Fruit fly (Drosophila melanogaster) whole organism, embryonic: ENCODE results near the gene dbo.

Experiments
- Antp ChIP-seq: fragments of 200-800 bp; sonication (Bioruptor generic); optimal IDR thresholded peaks from 3 replicates; lab custom pipeline; 2016; ENCODE audit warnings: missing biosample characterization, missing genetic modification characterization
- Blimp-1 ChIP-seq: fragments of 200-800 bp; sonication (Bioruptor generic); optimal IDR thresholded peaks from 3 replicates; lab custom pipeline; 2018; ENCODE audit warnings: missing biosample characterization, missing genetic modification characterization, mild to moderate bottlenecking, moderate library complexity, missing genetic modification reagents
- CG11085 ChIP-seq: fragments of 200-800 bp; sonication (Bioruptor generic); IDR thresholded peaks from 2 replicates; pipeline ENCODE4 v1.3.6; 2022; ENCODE audit warnings: missing biosample characterization, missing genetic modification characterization
- CG11398 ChIP-seq: fragments of 200-800 bp; sonication (Bioruptor generic); optimal IDR thresholded peaks from 2 replicates; lab custom pipeline; 2016; ENCODE audit warnings: missing biosample characterization, missing genetic modification characterization
- CG12104 ChIP-seq: fragments of 200-800 bp; sonication (Bioruptor generic); optimal IDR thresholded peaks from 3 replicates; lab custom pipeline; 2016; ENCODE audit warnings: missing biosample characterization, missing genetic modification characterization
- CG12942 ChIP-seq: fragments of 200-800 bp; sonication (Bioruptor generic); optimal IDR thresholded peaks from 3 replicates; lab custom pipeline; 2016; ENCODE audit warnings: missing biosample characterization, missing genetic modification characterization
- CG13424 ChIP-seq: fragments of 200-800 bp; sonication (Bioruptor generic); optimal IDR thresholded peaks from 2 replicates; lab custom pipeline; 2019; ENCODE audit warnings: missing biosample characterization, mild to moderate bottlenecking, missing genetic modification characterization, moderate library complexity
- CG13624 ChIP-seq: fragments of 200-800 bp; sonication (Bioruptor generic); optimal IDR thresholded peaks from 2 replicates; lab custom pipeline; 2016; ENCODE audit warnings: missing biosample characterization, missing genetic modification characterization
- CG14710 ChIP-seq: fragments of 200-800 bp; sonication (Bioruptor generic); optimal IDR thresholded peaks from 3 replicates; lab custom pipeline; 2019; ENCODE audit warnings: missing biosample characterization, mild to moderate bottlenecking, missing genetic modification characterization, moderate library complexity
- CG14965 ChIP-seq: fragments of 200-800 bp; sonication (Bioruptor generic); optimal IDR thresholded peaks from 2 replicates; lab custom pipeline; 2016; ENCODE audit warnings: missing biosample characterization, missing genetic modification characterization, borderline replicate concordance
- CG16815 ChIP-seq: fragments of 200-800 bp; sonication (Bioruptor generic); optimal IDR thresholded peaks from 3 replicates; lab custom pipeline; 2017; ENCODE audit warnings: missing biosample characterization, mild to moderate bottlenecking, missing genetic modification characterization
- CG16863 ChIP-seq: fragments of 200-800 bp; sonication (Bioruptor generic); optimal IDR thresholded peaks from 3 replicates; lab custom pipeline; 2016; ENCODE audit warnings: missing biosample characterization, missing genetic modification characterization
- CG2116 ChIP-seq: fragments of 200-800 bp; sonication (Bioruptor generic); optimal IDR thresholded peaks from 3 replicates; lab custom pipeline; 2018; ENCODE audit warnings: missing biosample characterization, mild to moderate bottlenecking, missing genetic modification characterization
- CG32772 ChIP-seq: fragments of 200-800 bp; sonication (Bioruptor generic); IDR thresholded peaks from 2 replicates; pipeline ENCODE4 v1.3.6; 2022; ENCODE audit warnings: missing biosample characterization, missing genetic modification characterization
- CG33557 ChIP-seq: fragments of 200-800 bp; sonication (Bioruptor generic); optimal IDR thresholded peaks from 2 replicates; lab custom pipeline; 2019; ENCODE audit warnings: missing biosample characterization, mild to moderate bottlenecking, missing genetic modification characterization, moderate library complexity
- CG6254 ChIP-seq: fragments of 200-800 bp; sonication (Bioruptor generic); optimal IDR thresholded peaks from 3 replicates; lab custom pipeline; 2017; ENCODE audit warnings: mild to moderate bottlenecking, missing biosample characterization, missing genetic modification reagents, missing genetic modification characterization
- CG6813 ChIP-seq: fragments of 200-800 bp; sonication (Bioruptor generic); optimal IDR thresholded peaks from 2 replicates; lab custom pipeline; 2017; ENCODE audit warnings: missing biosample characterization, missing genetic modification characterization, mild to moderate bottlenecking, moderate library complexity, missing genetic modification reagents
- CG8359 ChIP-seq: fragments of 200-800 bp; sonication (Bioruptor generic); optimal IDR thresholded peaks from 2 replicates; lab custom pipeline; 2017; ENCODE audit warnings: missing biosample characterization, mild to moderate bottlenecking, missing genetic modification characterization, borderline replicate concordance
- CG9609 ChIP-seq: fragments of 200-800 bp; sonication (Bioruptor generic); optimal IDR thresholded peaks from 3 replicates; lab custom pipeline; 2016; ENCODE audit warnings: missing biosample characterization, missing genetic modification characterization
- CG9797 ChIP-seq: fragments of 200-800 bp; sonication (Bioruptor generic); optimal IDR thresholded peaks from 3 replicates; lab custom pipeline; 2018; ENCODE audit warnings: missing biosample characterization, mild to moderate bottlenecking, missing genetic modification characterization
- CG9876 ChIP-seq: fragments of 200-800 bp; sonication (Bioruptor generic); optimal IDR thresholded peaks from 2 replicates; lab custom pipeline; 2016; ENCODE audit warnings: missing biosample characterization, missing genetic modification characterization
- Deaf1 ChIP-seq: fragments of 200-800 bp; optimal IDR thresholded peaks from 3 replicates; lab custom pipeline; 2019; ENCODE audit warnings: missing biosample characterization, mild to moderate bottlenecking, missing genetic modification characterization, moderate library complexity
- Dip3 ChIP-seq: fragments of 200-800 bp; sonication (Bioruptor generic); optimal IDR thresholded peaks from 3 replicates; lab custom pipeline; 2016; ENCODE audit warnings: missing biosample characterization, missing genetic modification characterization
- Dll ChIP-seq: fragments of 200-800 bp; sonication (Bioruptor generic); IDR thresholded peaks from 4 replicates; pipeline ENCODE4 v1.3.6; 2022; ENCODE audit warnings: missing biosample characterization, missing genetic modification characterization; ENCODE audit not compliant: partially characterized antibody
- Dp ChIP-seq: fragments of 200-800 bp; sonication (Bioruptor generic); optimal IDR thresholded peaks from 2 replicates; lab custom pipeline; 2018; ENCODE audit warnings: missing biosample characterization, mild to moderate bottlenecking, missing genetic modification characterization, moderate library complexity
- Ets97D ChIP-seq: fragments of 200-800 bp; sonication (Bioruptor generic); optimal IDR thresholded peaks from 3 replicates; lab custom pipeline; 2016; ENCODE audit warnings: missing biosample characterization, missing genetic modification characterization
- GATAe ChIP-seq: fragments of 200-800 bp; sonication (Bioruptor generic); conservative IDR thresholded peaks from 2 replicates; pipeline ENCODE4 v1.3.6; 2022; ENCODE audit warnings: missing biosample characterization, missing genetic modification characterization
- Hr78 ChIP-seq, 2 experiments: fragments of 200-800 bp in 1 of 2; fragments of >200 bp in 1 of 2; sonication (Bioruptor generic) in 1 of 2; optimal IDR thresholded peaks; 2 replicates each; lab custom pipeline; 2017 to 2019; ENCODE audit warnings: missing biosample characterization in 2 of 2, missing genetic modification characterization in 2 of 2, mild to moderate bottlenecking in 1 of 2, moderate library complexity in 1 of 2
- Lhr ChIP-seq: fragments of 200-800 bp; sonication (Bioruptor generic); optimal IDR thresholded peaks from 3 replicates; lab custom pipeline; 2017; ENCODE audit warnings: mild to moderate bottlenecking, missing biosample characterization, missing genetic modification reagents, missing genetic modification characterization
- Myb ChIP-seq: fragments of 200-800 bp; sonication (Bioruptor generic); optimal IDR thresholded peaks from 2 replicates; lab custom pipeline; 2016; ENCODE audit warnings: missing biosample characterization, missing genetic modification characterization
- Ptx1 ChIP-seq: fragments of 200-800 bp; sonication (Bioruptor generic); IDR thresholded peaks from 2 replicates; pipeline ENCODE4 v1.3.6; 2022; ENCODE audit warnings: missing biosample characterization, missing genetic modification characterization
- Rfx ChIP-seq: fragments of 200-800 bp; sonication (Bioruptor generic); IDR thresholded peaks from 2 replicates; pipeline ENCODE4 v1.3.6; 2022; ENCODE audit warnings: missing biosample characterization, missing genetic modification characterization
- Scr ChIP-seq: fragments of 200-800 bp; sonication (Bioruptor generic); IDR thresholded peaks from 2 replicates; pipeline ENCODE4 v1.3.6; 2022; ENCODE audit warnings: missing biosample characterization, missing genetic modification characterization; ENCODE audit not compliant: partially characterized antibody
- Spps ChIP-seq: fragments of 200-800 bp; sonication (Bioruptor generic); optimal IDR thresholded peaks from 2 replicates; lab custom pipeline; 2018; ENCODE audit warnings: missing biosample characterization, mild to moderate bottlenecking, missing genetic modification characterization
- TFAM ChIP-seq: fragments of 200-800 bp; sonication (Bioruptor generic); optimal IDR thresholded peaks from 2 replicates; lab custom pipeline; 2017; ENCODE audit warnings: missing biosample characterization, missing genetic modification characterization, inconsistent platforms
- Tbp ChIP-seq: fragments of >200 bp; optimal IDR thresholded peaks from 2 replicates; lab custom pipeline; 2018; ENCODE audit warnings: missing biosample characterization, missing genetic modification characterization
- aop ChIP-seq: fragments of 200-800 bp; sonication (Bioruptor generic); IDR thresholded peaks from 2 replicates; pipeline ENCODE4 v1.3.6; 2022; ENCODE audit warnings: missing biosample characterization, missing genetic modification characterization
- ap ChIP-seq: fragments of 200-800 bp; sonication (Bioruptor generic); IDR thresholded peaks from 2 replicates; pipeline ENCODE4 v1.3.6; 2022; ENCODE audit warnings: missing biosample characterization, missing genetic modification characterization
- ci ChIP-seq: fragments of 200-800 bp; sonication (Bioruptor generic); IDR thresholded peaks from 3 replicates; pipeline ENCODE4 v1.3.6; 2022; ENCODE audit warnings: missing biosample characterization, missing genetic modification characterization
- crol ChIP-seq: fragments of 200-800 bp; sonication (Bioruptor generic); IDR thresholded peaks from 2 replicates; pipeline ENCODE4 v1.3.6; 2022; ENCODE audit warnings: missing biosample characterization, missing genetic modification characterization
- dm ChIP-seq: fragments of 200-800 bp; sonication (Bioruptor generic); optimal IDR thresholded peaks from 3 replicates; lab custom pipeline; 2016; ENCODE audit warnings: missing biosample characterization, missing genetic modification characterization
- hth ChIP-seq: fragments of >200 bp; optimal IDR thresholded peaks from 2 replicates; lab custom pipeline; 2017; ENCODE audit warnings: inconsistent platforms
- kni ChIP-seq: fragments of 200-800 bp; sonication (Bioruptor generic); optimal IDR thresholded peaks from 3 replicates; lab custom pipeline; 2017; ENCODE audit warnings: mild to moderate bottlenecking, missing biosample characterization, missing genetic modification reagents, missing genetic modification characterization
- mam ChIP-seq: fragments of 200-800 bp; sonication (Bioruptor generic); optimal IDR thresholded peaks from 3 replicates; lab custom pipeline; 2016; ENCODE audit warnings: missing biosample characterization, missing genetic modification characterization
- pita ChIP-seq: fragments of 200-800 bp; sonication (Bioruptor generic); optimal IDR thresholded peaks from 2 replicates; lab custom pipeline; 2017; ENCODE audit warnings: missing biosample characterization, mild to moderate bottlenecking, missing genetic modification characterization
- psq ChIP-seq: fragments of 200-800 bp; sonication (Bioruptor generic); optimal IDR thresholded peaks from 2 replicates; lab custom pipeline; 2017; ENCODE audit warnings: missing biosample characterization, missing genetic modification characterization
- ranshi ChIP-seq: fragments of 200-800 bp; sonication (Bioruptor generic); IDR thresholded peaks from 2 replicates; pipeline ENCODE4 v1.3.6; 2022; ENCODE audit warnings: missing biosample characterization, missing genetic modification characterization
- ro ChIP-seq: fragments of 200-800 bp; sonication (Bioruptor generic); IDR thresholded peaks from 2 replicates; pipeline ENCODE4 v1.3.6; 2022; ENCODE audit warnings: missing biosample characterization, missing genetic modification characterization
- salm ChIP-seq: fragments of 200-800 bp; sonication (Bioruptor generic); optimal IDR thresholded peaks from 2 replicates; lab custom pipeline; 2018; ENCODE audit warnings: missing biosample characterization, mild to moderate bottlenecking, missing genetic modification characterization
- sug ChIP-seq: fragments of 200-800 bp; optimal IDR thresholded peaks from 2 replicates; lab custom pipeline; 2019; ENCODE audit warnings: missing biosample characterization, mild to moderate bottlenecking, missing genetic modification characterization, moderate library complexity
- twi ChIP-seq: fragments of 200-800 bp; optimal IDR thresholded peaks from 2 replicates; lab custom pipeline; 2019; ENCODE audit warnings: missing biosample characterization, mild to moderate bottlenecking, missing genetic modification characterization, moderate library complexity
- zen2 ChIP-seq: fragments of 200-800 bp; sonication (Bioruptor generic); IDR thresholded peaks from 3 replicates; pipeline ENCODE4 v1.3.6; 2022; ENCODE audit warnings: missing biosample characterization, missing genetic modification characterization; ENCODE audit not compliant: partially characterized antibody

Gene dbo

dm6 chr3L:15794311-15794710 is 32.4 kb upstream of the dbo start (continued):
- TF ChIP-seq mam (GFP tag; lab: Kevin White, UChicago) (no peak), GATAe (GFP tag; lab: Robert Waterston, UW) (no peak), CG12942 (GFP tag; lab: Kevin White, UChicago) (peak; percentile 0), dm (no peak), Dip3 (GFP tag; lab: Kevin White, UChicago) (no peak), ap (no peak), aop (GFP tag; lab: Robert Waterston, UW) (no peak), CG2116 (GFP tag; lab: Kevin White, UChicago) (no peak), CG8359 (GFP tag; lab: Kevin White, UChicago) (no peak), CG6813 (GFP tag; lab: Kevin White, UChicago) (no peak), CG6254 (GFP tag; lab: Kevin White, UChicago) (no peak), Antp (no peak), CG9609 (GFP tag; lab: Kevin White, UChicago) (no peak), CG9797 (GFP tag; lab: Kevin White, UChicago) (no peak), hth (lab: Kevin White, UChicago) (no peak), CG12104 (GFP tag; lab: Kevin White, UChicago) (no peak), Deaf1 (tag; lab: Kevin White, UChicago) (no peak), ci (GFP tag; lab: Robert Waterston, UW) (peak; percentile 71; the same call in 2 of the 3 replicates), Ptx1 (GFP tag; lab: Robert Waterston, UW) (no peak), Blimp-1 (peak; percentile 30), Scr (GFP tag; lab: Robert Waterston, UW) (no peak), twi (tag; lab: Kevin White, UChicago) (peak; percentile 18), Rfx (no peak), CG16815 (GFP tag; lab: Kevin White, UChicago) (peak; percentile 53), psq (GFP tag; lab: Kevin White, UChicago) (no peak), CG13424 (peak; percentile 34), sug (no peak), TFAM (GFP tag; lab: Kevin White, UChicago) (no peak), CG14710 (peak; percentile 41), Dp (GFP tag; lab: Kevin White, UChicago) (no peak), CG9876 (GFP tag; lab: Kevin White, UChicago) (no peak), Tbp (GFP tag; lab: Kevin White, UChicago) (no peak), crol (no peak), CG14965 (GFP tag; lab: Kevin White, UChicago) (no peak), Hr78 (GFP tag; optimal IDR thresholded peaks at IDR 0.05; lab: Kevin White, UChicago) (no peak), CG11085 (GFP tag; lab: Robert Waterston, UW) (no peak), CG16863 (GFP tag; lab: Kevin White, UChicago) (no peak), ro (GFP tag; lab: Robert Waterston, UW) (no peak), CG11398 (GFP tag; lab: Kevin White, UChicago) (no peak), zen2 (no peak), ranshi (GFP tag; lab: Robert Waterston, UW) (peak; percentile 18; the same call in 1 of the 2 replicates), Ets97D (no peak), Spps (tag; lab: Kevin White, UChicago) (no peak), CG32772 (GFP tag; lab: Robert Waterston, UW) (no peak), Dll (GFP tag; lab: Robert Waterston, UW) (no peak), pita (GFP tag; lab: Kevin White, UChicago) (no peak), Lhr (no peak), CG33557 (GFP tag; lab: Kevin White, UChicago) (peak; percentile 25), Myb (no peak), CG13624 (GFP tag; lab: Kevin White, UChicago) (peak; percentile 1), kni (GFP tag; lab: Kevin White, UChicago) (no peak), salm (no peak)
